Worm (Caenorhabditis elegans) whole organism, young adult: ENCODE measurements around the gene elt-6.

Source experiments
- B0019.2 ChIP-seq: fragments of 200-800 bp; sonication (Bioruptor generic); conservative IDR thresholded peaks from 2 replicates; pipeline ENCODE4 v1.3.6; 2022; ENCODE audit warnings: missing genetic modification reagents, missing genetic modification characterization, missing compliant biosample characterization
- B0261.1 ChIP-seq: sonication (generic microtip); optimal IDR thresholded peaks from 2 replicates; lab custom pipeline; 2016; ENCODE audit warnings: mild to moderate bottlenecking, missing genetic modification characterization, moderate library complexity, missing compliant biosample characterization
- C06A6.2 ChIP-seq: fragments of 200-800 bp; sonication (Bioruptor generic); conservative IDR thresholded peaks from 2 replicates; pipeline ENCODE4 v1.3.6; 2022; ENCODE audit warnings: missing genetic modification characterization, missing compliant biosample characterization
- D2030.7 ChIP-seq: fragments of 200-800 bp; sonication (Bioruptor generic); IDR thresholded peaks from 2 replicates; pipeline ENCODE4 v1.3.6; 2022; ENCODE audit warnings: missing genetic modification reagents, missing genetic modification characterization, missing compliant biosample characterization
- K11D2.4 ChIP-seq: fragments of 200-800 bp; sonication (Bioruptor generic); IDR thresholded peaks from 2 replicates; pipeline ENCODE4 v1.3.6; 2022; ENCODE audit warnings: missing genetic modification reagents, missing genetic modification characterization, missing compliant biosample characterization
- ZK185.1 ChIP-seq: sonication (generic microtip); optimal IDR thresholded peaks from 2 replicates; lab custom pipeline; 2016; ENCODE audit warnings: mild to moderate bottlenecking, missing genetic modification characterization, missing compliant biosample characterization; ENCODE audit not compliant: poor library complexity, severe bottlenecking
- akir-1 ChIP-seq: fragments of 200-800 bp; sonication (Bioruptor generic); optimal IDR thresholded peaks from 2 replicates; lab custom pipeline; 2018; ENCODE audit warnings: mild to moderate bottlenecking, missing genetic modification characterization, moderate library complexity, missing compliant biosample characterization
- atf-7 ChIP-seq: sonication (generic microtip); optimal IDR thresholded peaks from 2 replicates; lab custom pipeline; 2017; ENCODE audit warnings: mild to moderate bottlenecking, missing genetic modification characterization, missing compliant biosample characterization
- ccch-3 ChIP-seq: fragments of 200-800 bp; sonication (Bioruptor generic); optimal IDR thresholded peaks from 2 replicates; lab custom pipeline; 2018; ENCODE audit warnings: mild to moderate bottlenecking, missing genetic modification characterization, missing compliant biosample characterization
- ceh-40 ChIP-seq: fragments of 200-800 bp; sonication (Bioruptor generic); IDR thresholded peaks from 2 replicates; pipeline ENCODE4 v1.3.6; 2022; ENCODE audit warnings: missing genetic modification characterization, missing compliant biosample characterization
- ceh-58 ChIP-seq: fragments of 200-800 bp; sonication (Bioruptor generic); IDR thresholded peaks from 2 replicates; pipeline ENCODE4 v1.3.6; 2022; ENCODE audit warnings: missing genetic modification characterization, missing compliant biosample characterization
- ceh-79 ChIP-seq: sonication (generic microtip); optimal IDR thresholded peaks from 2 replicates; lab custom pipeline; 2017; ENCODE audit warnings: mild to moderate bottlenecking, missing genetic modification characterization, missing compliant biosample characterization
- chd-7 ChIP-seq: sonication (generic microtip); optimal IDR thresholded peaks from 2 replicates; lab custom pipeline; 2016; ENCODE audit warnings: mild to moderate bottlenecking, missing genetic modification characterization, moderate library complexity, missing compliant biosample characterization
- die-1 ChIP-seq: sonication (generic microtip); optimal IDR thresholded peaks from 2 replicates; lab custom pipeline; 2016; ENCODE audit warnings: missing genotype, mild to moderate bottlenecking, missing genetic modification characterization, missing compliant biosample characterization
- dpff-1 ChIP-seq: sonication (generic microtip); optimal IDR thresholded peaks from 2 replicates; lab custom pipeline; 2017; ENCODE audit warnings: mild to moderate bottlenecking, missing genetic modification characterization, missing compliant biosample characterization
- dpl-1 ChIP-seq: fragments of 150-350 bp; optimal IDR thresholded peaks from 2 replicates; lab custom pipeline; 2014; ENCODE audit warnings: missing biosample characterization, missing genetic modification reagents, missing genetic modification characterization
- egl-44 ChIP-seq: fragments of 200-800 bp; sonication (Bioruptor generic); IDR thresholded peaks from 2 replicates; pipeline ENCODE4 v1.3.6; 2022; ENCODE audit warnings: missing genetic modification reagents, missing genetic modification characterization, missing compliant biosample characterization
- hlh-26 ChIP-seq: fragments of 200-800 bp; sonication (Bioruptor generic); conservative IDR thresholded peaks from 2 replicates; pipeline ENCODE4 v1.3.6; 2022; ENCODE audit warnings: missing genetic modification reagents, missing genetic modification characterization, missing compliant biosample characterization
- hmg-1.2 ChIP-seq: fragments of 200-800 bp; sonication (Bioruptor generic); IDR thresholded peaks from 2 replicates; pipeline ENCODE4 v1.3.6; 2022; ENCODE audit warnings: missing genetic modification reagents, missing genetic modification characterization, missing compliant biosample characterization
- hmg-20 ChIP-seq: fragments of 200-800 bp; sonication (Bioruptor generic); IDR thresholded peaks from 2 replicates; pipeline ENCODE4 v1.3.6; 2022; ENCODE audit warnings: missing genetic modification reagents, missing genetic modification characterization, missing compliant biosample characterization
- lin-26 ChIP-seq: fragments of 200-800 bp; sonication (Bioruptor generic); IDR thresholded peaks from 2 replicates; pipeline ENCODE4 v1.3.6; 2022; ENCODE audit warnings: missing genetic modification reagents, missing genetic modification characterization, missing compliant biosample characterization
- lin-40 ChIP-seq: sonication (generic microtip); optimal IDR thresholded peaks from 2 replicates; lab custom pipeline; 2016; ENCODE audit warnings: missing genetic modification characterization, mild to moderate bottlenecking, missing compliant biosample characterization, missing genotype, missing genetic modification reagents
- madf-10 ChIP-seq: sonication (generic microtip); optimal IDR thresholded peaks from 2 replicates; lab custom pipeline; 2016; ENCODE audit warnings: mild to moderate bottlenecking, missing genetic modification characterization, missing compliant biosample characterization
- mcd-1 ChIP-seq: fragments of 200-800 bp; sonication (Bioruptor generic); IDR thresholded peaks from 2 replicates; pipeline ENCODE4 v1.3.6; 2022; ENCODE audit warnings: missing genetic modification reagents, missing genetic modification characterization, missing compliant biosample characterization
- nfya-1 ChIP-seq: sonication (generic microtip); optimal IDR thresholded peaks from 2 replicates; lab custom pipeline; 2017; ENCODE audit warnings: antibody characterized with exemption, missing compliant biosample characterization, missing genetic modification characterization, borderline replicate concordance; ENCODE audit not compliant: insufficient read depth
- nfya-2 ChIP-seq: fragments of 200-800 bp; sonication (Bioruptor generic); IDR thresholded peaks from 2 replicates; pipeline ENCODE4 v1.3.6; 2022; ENCODE audit warnings: missing genetic modification reagents, missing genetic modification characterization, missing compliant biosample characterization
- nhr-179 ChIP-seq: sonication (generic microtip); optimal IDR thresholded peaks from 2 replicates; lab custom pipeline; 2016; ENCODE audit warnings: mild to moderate bottlenecking, missing genetic modification characterization, missing compliant biosample characterization
- pha-4 ChIP-seq: fragments of 150-350 bp; sonication (generic microtip); optimal IDR thresholded peaks from 2 replicates; lab custom pipeline; 2014; ENCODE audit warnings: missing biosample characterization, missing genetic modification reagents, missing genetic modification characterization
- rcor-1 ChIP-seq: fragments of 200-800 bp; sonication (Bioruptor generic); IDR thresholded peaks from 2 replicates; pipeline ENCODE4 v1.3.6; 2022; ENCODE audit warnings: missing genetic modification reagents, missing genetic modification characterization, missing compliant biosample characterization
- rec-8 ChIP-seq, 2 experiments: sonication (generic microtip); optimal IDR thresholded peaks; 2 replicates each; lab custom pipeline; 2016; ENCODE audit warnings: mild to moderate bottlenecking in 2 of 2, missing genetic modification characterization in 2 of 2, missing genetic modification reagents in 2 of 2, missing genotype in 2 of 2, missing biosample characterization in 1 of 2, missing compliant biosample characterization in 1 of 2, moderate library complexity in 1 of 2
- sea-2 ChIP-seq: fragments of 200-800 bp; sonication (Bioruptor generic); IDR thresholded peaks from 2 replicates; pipeline ENCODE4 v1.3.6; 2022; ENCODE audit warnings: missing genetic modification characterization, missing compliant biosample characterization
- snpc-1.1 ChIP-seq: sonication (generic microtip); optimal IDR thresholded peaks from 2 replicates; lab custom pipeline; 2017; ENCODE audit warnings: missing genetic modification characterization, mild to moderate bottlenecking, missing compliant biosample characterization, antibody characterized with exemption, moderate library complexity, missing genotype, missing genetic modification reagents; ENCODE audit not compliant: insufficient read depth
- sptf-2 ChIP-seq: fragments of 200-800 bp; sonication (Bioruptor generic); optimal IDR thresholded peaks from 2 replicates; lab custom pipeline; 2018; ENCODE audit warnings: mild to moderate bottlenecking, missing genetic modification characterization, missing compliant biosample characterization
- tbx-9 ChIP-seq: sonication (generic microtip); optimal IDR thresholded peaks from 2 replicates; lab custom pipeline; 2016; ENCODE audit warnings: borderline replicate concordance, missing genetic modification characterization, inconsistent platforms, missing compliant biosample characterization
- tlf-1 ChIP-seq: fragments of 200-800 bp; sonication (Bioruptor generic); optimal IDR thresholded peaks from 2 replicates; lab custom pipeline; 2018; ENCODE audit warnings: mild to moderate bottlenecking, missing genetic modification characterization, missing compliant biosample characterization
- unc-62 ChIP-seq: fragments of 150-350 bp; optimal IDR thresholded peaks from 2 replicates; lab custom pipeline; 2014; ENCODE audit warnings: missing biosample characterization, missing genetic modification reagents, missing genetic modification characterization
- zim-3 ChIP-seq: sonication (generic microtip); optimal IDR thresholded peaks from 2 replicates; lab custom pipeline; 2017; ENCODE audit warnings: mild to moderate bottlenecking, missing genetic modification characterization, moderate library complexity, missing compliant biosample characterization
- ztf-18 ChIP-seq: sonication (generic microtip); optimal IDR thresholded peaks from 2 replicates; lab custom pipeline; 2016; ENCODE audit warnings: missing genotype, mild to moderate bottlenecking, missing genetic modification characterization, missing compliant biosample characterization

The elt-6 gene

ce11 chrIV:1911273-1911672, 6.5 kb upstream of the elt-6 start:
- TF ChIP-seq pha-4 = no peak
- no peak for TF ChIP-seq hlh-26 (GFP tag; lab: Robert Waterston, UW)
- no peak for TF ChIP-seq lin-40 (tag; lab: Kevin White, UChicago)
- TF ChIP-seq mcd-1 (GFP tag; lab: Robert Waterston, UW) = no peak
- no peak for TF ChIP-seq chd-7 (tag; lab: Kevin White, UChicago)
- no peak for TF ChIP-seq ccch-3 (GFP tag; lab: Kevin White, UChicago)
- TF ChIP-seq hmg-20 = no peak
- no peak for TF ChIP-seq ZK185.1
- no peak for TF ChIP-seq rec-8 (tag; optimal IDR thresholded peaks at IDR 0.05; lab: Kevin White, UChicago)

ce11 chrIV:1914900-1915299, 2.9 kb upstream of the elt-6 start:
- TF ChIP-seq C06A6.2 (GFP tag; lab: Robert Waterston, UW) = no peak
- TF ChIP-seq akir-1 = no peak
- TF ChIP-seq D2030.7 (GFP tag; lab: Robert Waterston, UW) = no peak
- no peak for TF ChIP-seq die-1 (tag; lab: Kevin White, UChicago)
- no peak for TF ChIP-seq unc-62 (GFP tag; lab: Kevin White, UChicago)
- no peak for TF ChIP-seq ceh-40 (GFP tag; lab: Robert Waterston, UW)
- TF ChIP-seq, all 124 proteins: peak for 0

- TF ChIP-seq madf-10 (tag; lab: Kevin White, UChicago) (peak; percentile 51), mcd-1 (GFP tag; lab: Robert Waterston, UW) (no peak)
Measured at ce11 chrIV:1915549-1915948, 2.2 kb upstream of the elt-6 start.

- TF ChIP-seq nfya-1 (no peak), rcor-1 (no peak), C06A6.2 (GFP tag; lab: Robert Waterston, UW) (no peak), akir-1 (no peak), tbx-9 (no peak), ceh-79 (tag; lab: Kevin White, UChicago) (no peak), dpff-1 (no peak), sptf-2 (GFP tag; lab: Kevin White, UChicago) (no peak), egl-44 (no peak), K11D2.4 (GFP tag; lab: Robert Waterston, UW) (no peak), atf-7 (no peak), sea-2 (GFP tag; lab: Robert Waterston, UW) (no peak), ztf-18 (no peak), B0019.2 (no peak), chd-7 (tag; lab: Kevin White, UChicago) (no peak), tlf-1 (GFP tag; lab: Kevin White, UChicago) (no peak)
Measured at ce11 chrIV:1916247-1916646, 1.5 kb upstream of the elt-6 start.

ce11 chrIV:1920513-1920912, 2.7 kb downstream of the elt-6 start:
- TF ChIP-seq lin-26 (GFP tag; lab: Robert Waterston, UW) (no peak), ceh-79 (tag; lab: Kevin White, UChicago) (no peak), zim-3 (tag; lab: Kevin White, UChicago) (no peak), dpl-1 (GFP tag; lab: Kevin White, UChicago) (no peak), nfya-2 (GFP tag; lab: Robert Waterston, UW) (no peak), ZK185.1 (no peak), nhr-179 (no peak), unc-62 (GFP tag; lab: Kevin White, UChicago) (no peak), B0261.1 (tag; lab: Kevin White, UChicago) (no peak), snpc-1.1 (tag; lab: Kevin White, UChicago) (no peak), ceh-58 (no peak), hmg-1.2 (GFP tag; lab: Robert Waterston, UW) (no peak)
